Worm (Caenorhabditis elegans) whole organism, L1 larva: Measurements from ENCODE around the gene ugt-20.

Experiments
- C16A3.4 ChIP-seq: fragments of 150-350 bp; optimal IDR thresholded peaks from 2 replicates; lab custom pipeline; 2014; ENCODE audit warnings: missing biosample characterization, missing genetic modification characterization
- blmp-1 ChIP-seq: fragments of 150-350 bp; optimal IDR thresholded peaks from 2 replicates; lab custom pipeline; 2014; ENCODE audit warnings: missing biosample characterization, missing genetic modification characterization
- zag-1 ChIP-seq: fragments of 150-350 bp; optimal IDR thresholded peaks from 2 replicates; lab custom pipeline; 2014; ENCODE audit warnings: missing biosample characterization, missing genetic modification characterization
- ztf-11 ChIP-seq, 2 experiments: sonication (generic microtip); optimal IDR thresholded peaks; 2 replicates each; lab custom pipeline; 2016 to 2017; ENCODE audit warnings: missing genetic modification characterization in 2 of 2, missing biosample characterization in 1 of 2, missing compliant biosample characterization in 1 of 2

ce11 chrIV:6032413-6032812 lies 51.0 kb downstream of the ugt-20 start:
- no peak for TF ChIP-seq zag-1
- no peak for TF ChIP-seq blmp-1 (tag; lab: Kevin White, UChicago)
- TF ChIP-seq ztf-11 (tag; optimal IDR thresholded peaks at IDR 0.05; lab: Kevin White, UChicago): no peak
- TF ChIP-seq C16A3.4 (tag; lab: Kevin White, UChicago): no peak
